Worm (Caenorhabditis elegans) whole organism, mixed stage, embryonic: ENCODE results near the gene F02C12.3.

ENCODE experiments used
- elt-1 ChIP-seq: sonication (generic microtip); optimal IDR thresholded peaks from 2 replicates; lab custom pipeline; 2017; ENCODE audit warnings: missing genetic modification characterization, mild to moderate bottlenecking, missing compliant biosample characterization, antibody characterized with exemption, moderate library complexity, borderline replicate concordance; ENCODE audit not compliant: insufficient read depth
- elt-3 ChIP-seq: fragments of 150-350 bp; optimal IDR thresholded peaks from 2 replicates; lab custom pipeline; 2014; ENCODE audit warnings: missing biosample characterization, missing genetic modification characterization
- mab-5 ChIP-seq: fragments of 150-350 bp; optimal IDR thresholded peaks from 2 replicates; lab custom pipeline; 2014; ENCODE audit warnings: missing biosample characterization, missing genetic modification characterization
- snpc-4 ChIP-seq: fragments of 150-350 bp; optimal IDR thresholded peaks from 2 replicates; lab custom pipeline; 2014; ENCODE audit warnings: missing biosample characterization, missing genetic modification characterization

DNA sequence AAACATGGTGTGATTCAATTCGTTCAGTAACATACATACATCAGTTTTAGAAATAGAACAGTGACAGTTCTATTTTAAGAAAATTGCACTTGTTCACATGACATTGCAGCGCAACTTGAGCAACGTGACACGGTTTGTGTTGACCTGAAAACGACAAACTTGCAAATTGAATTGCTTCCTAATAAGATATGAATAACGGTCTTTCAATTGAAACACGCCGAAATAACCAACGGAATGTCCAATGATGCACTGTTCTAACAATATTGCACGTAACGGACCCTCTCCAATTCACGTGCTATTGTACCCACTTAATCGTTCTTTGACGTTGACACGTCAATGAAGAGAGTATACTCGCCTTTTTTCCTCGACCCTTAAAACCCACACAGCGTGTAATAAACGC, 37.0 kb upstream of the F02C12.3 start:
- TF ChIP-seq elt-3 (tag; lab: Kevin White, UChicago) (no peak), elt-1 (no peak), mab-5 (tag; lab: Kevin White, UChicago) (no peak), snpc-4 (no peak)
